Worm (Caenorhabditis elegans) whole organism, L3 larva: ENCODE measurements around the gene pat-6.

Source experiments
- R02D3.7 ChIP-seq: fragments of 150-350 bp; optimal IDR thresholded peaks from 2 replicates; lab custom pipeline; 2014; ENCODE audit warnings: missing biosample characterization, missing genetic modification characterization
- ZK546.5 ChIP-seq: sonication (generic microtip); optimal IDR thresholded peaks from 2 replicates; lab custom pipeline; 2017; ENCODE audit warnings: missing biosample characterization, missing genetic modification characterization
- ama-1 ChIP-seq: fragments of 150-350 bp; optimal IDR thresholded peaks from 2 replicates; lab custom pipeline; 2018
- ceh-16 ChIP-seq: sonication (generic microtip); optimal IDR thresholded peaks from 2 replicates; lab custom pipeline; 2017; ENCODE audit warnings: missing biosample characterization, missing genetic modification characterization
- ceh-28 ChIP-seq: fragments of 150-350 bp; optimal IDR thresholded peaks from 2 replicates; lab custom pipeline; 2014; ENCODE audit warnings: missing biosample characterization, missing genetic modification reagents, missing genetic modification characterization
- ceh-82 ChIP-seq: fragments of 150-350 bp; optimal IDR thresholded peaks from 2 replicates; lab custom pipeline; 2014; ENCODE audit warnings: missing biosample characterization, missing genetic modification characterization
- ceh-9 ChIP-seq: sonication (generic microtip); optimal IDR thresholded peaks from 2 replicates; lab custom pipeline; 2018; ENCODE audit warnings: missing biosample characterization, missing genetic modification characterization
- daf-12 ChIP-seq: fragments of 150-350 bp; optimal IDR thresholded peaks from 2 replicates; lab custom pipeline; 2014; ENCODE audit warnings: missing biosample characterization, missing genetic modification reagents, missing genetic modification characterization
- egl-27 ChIP-seq: sonication (generic microtip); optimal IDR thresholded peaks from 4 replicates; lab custom pipeline; 2017; ENCODE audit warnings: missing biosample characterization, missing genetic modification reagents, missing genetic modification characterization
- egl-5 ChIP-seq: fragments of 150-350 bp; optimal IDR thresholded peaks from 2 replicates; lab custom pipeline; 2017; ENCODE audit warnings: missing biosample characterization, missing genetic modification reagents, missing genetic modification characterization, inconsistent platforms
- elt-1 ChIP-seq: fragments of 150-350 bp; optimal IDR thresholded peaks from 2 replicates; lab custom pipeline; 2014; ENCODE audit warnings: missing biosample characterization, missing genetic modification characterization
- elt-2 ChIP-seq: sonication (generic microtip); optimal IDR thresholded peaks from 2 replicates; lab custom pipeline; 2016; ENCODE audit warnings: missing genetic modification reagents, mild to moderate bottlenecking, missing genetic modification characterization, missing compliant biosample characterization
- elt-3 ChIP-seq, 3 experiments: fragments of 150-350 bp in 1 of 3; sonication (generic microtip) in 2 of 3; optimal IDR thresholded peaks; 2 replicates in 2 of 3; 4 replicates in 1 of 3; lab custom pipeline; 2014 to 2017; ENCODE audit warnings: missing biosample characterization in 3 of 3, missing genetic modification characterization in 3 of 3
- eor-1 ChIP-seq, 2 experiments: fragments of 150-350 bp; optimal IDR thresholded peaks; 2 replicates each; lab custom pipeline; 2014 to 2018; ENCODE audit warnings: missing biosample characterization in 2 of 2, missing genetic modification characterization in 2 of 2
- fkh-10 ChIP-seq: sonication (generic microtip); optimal IDR thresholded peaks from 2 replicates; lab custom pipeline; 2017; ENCODE audit warnings: missing biosample characterization, missing genetic modification reagents, missing genetic modification characterization
- fkh-2 ChIP-seq: fragments of 150-350 bp; optimal IDR thresholded peaks from 2 replicates; lab custom pipeline; 2014; ENCODE audit warnings: missing biosample characterization, missing genetic modification reagents, missing genetic modification characterization
- fos-1 ChIP-seq: fragments of 150-350 bp; optimal IDR thresholded peaks from 2 replicates; lab custom pipeline; 2014; ENCODE audit warnings: missing biosample characterization, missing genetic modification characterization
- hmg-11 ChIP-seq: sonication (generic microtip); optimal IDR thresholded peaks from 2 replicates; lab custom pipeline; 2016; ENCODE audit warnings: missing genetic modification characterization, missing compliant biosample characterization
- jun-1 ChIP-seq: fragments of 150-350 bp; optimal IDR thresholded peaks from 2 replicates; lab custom pipeline; 2014; ENCODE audit warnings: missing biosample characterization, missing genetic modification reagents, missing genetic modification characterization
- lin-15B ChIP-seq: fragments of 150-350 bp; optimal IDR thresholded peaks from 2 replicates; lab custom pipeline; 2014; ENCODE audit warnings: missing biosample characterization, missing genetic modification characterization
- lin-39 ChIP-seq: fragments of 150-350 bp; optimal IDR thresholded peaks from 2 replicates; lab custom pipeline; 2018; ENCODE audit warnings: missing biosample characterization, missing genetic modification reagents, missing genetic modification characterization
- mdl-1 ChIP-seq: fragments of 150-350 bp; optimal IDR thresholded peaks from 2 replicates; lab custom pipeline; 2014; ENCODE audit warnings: missing biosample characterization, missing genetic modification characterization
- nfya-1 ChIP-seq: sonication (generic microtip); optimal IDR thresholded peaks from 2 replicates; lab custom pipeline; 2017; ENCODE audit warnings: missing genetic modification characterization, mild to moderate bottlenecking, missing compliant biosample characterization, antibody characterized with exemption, moderate library complexity; ENCODE audit not compliant: insufficient read depth
- nhr-12 ChIP-seq: fragments of 150-350 bp; optimal IDR thresholded peaks from 2 replicates; lab custom pipeline; 2014; ENCODE audit warnings: missing biosample characterization, missing genetic modification characterization
- nhr-23 ChIP-seq: fragments of 150-350 bp; optimal IDR thresholded peaks from 2 replicates; lab custom pipeline; 2014; ENCODE audit warnings: missing biosample characterization, missing genetic modification reagents, missing genetic modification characterization
- nhr-237 ChIP-seq: fragments of 150-350 bp; optimal IDR thresholded peaks from 2 replicates; lab custom pipeline; 2014; ENCODE audit warnings: missing biosample characterization, missing genetic modification characterization
- nhr-25 ChIP-seq: sonication (generic microtip); optimal IDR thresholded peaks from 2 replicates; lab custom pipeline; 2017; ENCODE audit warnings: missing biosample characterization, missing genetic modification characterization
- nhr-28 ChIP-seq: fragments of 150-350 bp; optimal IDR thresholded peaks from 2 replicates; lab custom pipeline; 2014; ENCODE audit warnings: missing biosample characterization, missing genetic modification characterization
- nhr-43 ChIP-seq: sonication (generic microtip); optimal IDR thresholded peaks from 2 replicates; lab custom pipeline; 2016; ENCODE audit warnings: mild to moderate bottlenecking, missing genetic modification characterization, missing compliant biosample characterization; ENCODE audit not compliant: poor library complexity, severe bottlenecking
- nhr-67 ChIP-seq: fragments of 150-350 bp; optimal IDR thresholded peaks from 2 replicates; lab custom pipeline; 2014; ENCODE audit warnings: missing biosample characterization, missing genetic modification characterization
- nhr-76 ChIP-seq: fragments of 150-350 bp; sonication (generic microtip); optimal IDR thresholded peaks from 5 replicates; lab custom pipeline; 2014; ENCODE audit warnings: missing biosample characterization, missing genetic modification characterization
- nhr-77 ChIP-seq: fragments of 150-350 bp; optimal IDR thresholded peaks from 2 replicates; lab custom pipeline; 2014; ENCODE audit warnings: missing biosample characterization, missing genetic modification characterization
- pha-4 ChIP-seq: fragments of 150-350 bp; optimal IDR thresholded peaks from 2 replicates; lab custom pipeline; 2014; ENCODE audit warnings: missing biosample characterization, missing genetic modification reagents, missing genetic modification characterization
- pqm-1 ChIP-seq: fragments of 150-350 bp; optimal IDR thresholded peaks from 2 replicates; lab custom pipeline; 2017; ENCODE audit warnings: missing biosample characterization, missing genetic modification characterization, inconsistent platforms
- skn-1 ChIP-seq: fragments of 150-350 bp; optimal IDR thresholded peaks from 2 replicates; lab custom pipeline; 2014; ENCODE audit warnings: missing biosample characterization, missing genetic modification characterization
- snpc-4 ChIP-seq: fragments of 150-350 bp; optimal IDR thresholded peaks from 2 replicates; lab custom pipeline; 2014; ENCODE audit warnings: missing biosample characterization, missing genetic modification characterization
- unc-62 ChIP-seq: fragments of 150-350 bp; sonication (generic microtip); optimal IDR thresholded peaks from 4 replicates; lab custom pipeline; 2014; ENCODE audit warnings: missing biosample characterization, missing genetic modification reagents, missing genetic modification characterization
- zag-1 ChIP-seq: fragments of 150-350 bp; optimal IDR thresholded peaks from 2 replicates; lab custom pipeline; 2014; ENCODE audit warnings: missing biosample characterization, missing genetic modification characterization
- ztf-11 ChIP-seq: fragments of 150-350 bp; optimal IDR thresholded peaks from 2 replicates; lab custom pipeline; 2014; ENCODE audit warnings: missing biosample characterization, missing genetic modification characterization

Gene pat-6

DNA sequence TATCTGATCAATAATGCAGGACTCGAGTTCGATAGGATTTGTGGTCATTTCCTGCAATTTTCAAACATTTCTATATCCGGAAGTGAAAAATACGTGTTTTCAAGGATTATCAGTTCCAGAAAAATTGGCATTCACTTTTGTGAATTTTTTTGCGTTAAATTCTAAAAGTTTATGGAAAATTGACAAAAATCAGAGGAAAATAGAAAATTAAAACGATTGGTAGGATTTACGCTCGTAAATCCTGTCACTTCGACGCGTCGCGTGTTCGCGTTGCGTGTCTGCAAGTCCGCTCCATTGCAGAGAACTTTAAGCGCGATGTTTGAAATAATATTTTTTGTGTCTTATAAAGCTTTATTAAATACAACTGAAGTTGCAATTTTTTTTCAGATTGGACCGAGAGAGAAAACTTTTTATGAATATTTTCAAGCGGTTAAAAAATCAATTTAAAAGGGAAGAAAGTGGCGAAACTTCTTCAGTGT is 8.6 kb downstream of the pat-6 start, which contains the start of gene rcat-1:
Gene rcat-1 (minus strand): TSS at position 51 of the 479 bp plus-strand sequence.
- TF ChIP-seq ceh-82 (tag; lab: Kevin White, UChicago) (peak; percentile 48), nhr-23 (tag; lab: Kevin White, UChicago) (peak; percentile 82), nfya-1 (tag; lab: Kevin White, UChicago) (peak; percentile 91), nhr-76 (no peak), nhr-25 (peak; percentile 77), egl-5 (tag; lab: Kevin White, UChicago) (peak; percentile 76), ceh-28 (tag; lab: Kevin White, UChicago) (peak; percentile 59), lin-15B (tag; lab: Kevin White, UChicago) (peak; percentile 98), fkh-10 (GFP tag; lab: Kevin White, UChicago) (peak; percentile 43), nhr-237 (tag; lab: Kevin White, UChicago) (no peak), pqm-1 (tag; lab: Kevin White, UChicago) (peak; percentile 3), skn-1 (peak; percentile 70), ceh-9 (tag; lab: Kevin White, UChicago) (no peak), ama-1 (lab: Kevin White, UChicago) (peak; percentile 55), nhr-77 (tag; lab: Kevin White, UChicago) (peak; percentile 1), snpc-4 (peak; percentile 67), lin-39 (tag; lab: Kevin White, UChicago) (peak; percentile 88), jun-1 (tag; lab: Kevin White, UChicago) (peak; percentile 40), elt-2 (tag; lab: Kevin White, UChicago) (peak; percentile 31), nhr-12 (tag; lab: Kevin White, UChicago) (no peak), R02D3.7 (peak; percentile 100), hmg-11 (tag; lab: Kevin White, UChicago) (peak; percentile 54), ZK546.5 (no peak)

DNA sequence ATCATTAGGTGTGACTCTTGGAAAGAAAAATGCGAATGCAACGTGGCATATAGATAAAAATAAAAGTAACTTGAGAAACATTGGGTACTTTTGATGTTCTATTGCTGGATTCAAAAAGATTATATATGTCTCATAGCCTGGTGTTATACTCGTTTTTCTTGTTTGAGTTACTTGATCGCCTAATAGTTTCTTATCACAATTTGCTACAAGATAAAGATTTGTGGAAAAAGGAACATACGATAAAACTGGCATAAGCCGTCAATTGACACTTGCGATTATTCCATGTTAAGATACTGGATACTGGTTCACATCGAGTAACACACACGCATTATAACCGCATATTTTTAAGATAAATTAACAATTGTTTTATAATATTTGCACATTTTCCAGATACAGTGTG is 11.6 kb downstream of the pat-6 start, which contains the start of gene grl-19:
Gene grl-19 (minus strand): TSS at position 101 of the 400 bp plus-strand sequence.
- TF ChIP-seq ceh-82 (tag; lab: Kevin White, UChicago) (no peak), nhr-12 (tag; lab: Kevin White, UChicago) (no peak), jun-1 (tag; lab: Kevin White, UChicago) (no peak), pqm-1 (tag; lab: Kevin White, UChicago) (no peak), ceh-16 (no peak), nhr-67 (tag; lab: Kevin White, UChicago) (no peak), nfya-1 (tag; lab: Kevin White, UChicago) (no peak), mdl-1 (tag; lab: Kevin White, UChicago) (no peak), elt-2 (tag; lab: Kevin White, UChicago) (no peak), eor-1 (tag; optimal IDR thresholded peaks at IDR 0.05; lab: Kevin White, UChicago) (no peak), lin-15B (tag; lab: Kevin White, UChicago) (no peak), nhr-25 (no peak), ceh-9 (tag; lab: Kevin White, UChicago) (no peak), snpc-4 (no peak), skn-1 (no peak), egl-27 (tag; lab: Kevin White, UChicago) (no peak), R02D3.7 (no peak), nhr-23 (tag; lab: Kevin White, UChicago) (no peak), fkh-2 (tag; lab: Kevin White, UChicago) (no peak)
- TF ChIP-seq, all 47 proteins: peak for 0

DNA sequence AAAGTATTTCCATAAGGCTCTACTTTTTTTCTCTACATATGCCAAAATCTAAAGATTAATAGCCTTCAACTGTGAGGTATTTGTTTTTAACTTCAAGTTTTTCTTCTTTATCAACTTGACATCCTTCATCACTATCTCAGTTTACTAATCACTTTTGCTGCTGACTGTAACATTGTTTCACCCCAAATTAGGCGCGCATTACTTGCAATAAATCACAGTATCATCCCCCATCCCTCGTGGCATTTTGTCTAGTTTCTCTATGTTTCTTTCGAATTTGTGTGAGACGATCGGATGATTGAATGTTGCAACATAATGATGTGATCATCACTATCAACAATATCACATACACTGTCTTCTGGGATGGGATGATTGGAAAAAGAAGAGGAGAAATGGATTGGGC is 16.5 kb downstream of the pat-6 start:
- no peak for TF ChIP-seq ceh-28 (tag; lab: Kevin White, UChicago)
- no peak for TF ChIP-seq ztf-11
- no peak for TF ChIP-seq unc-62 (GFP tag; lab: Kevin White, UChicago)
- no peak for TF ChIP-seq nhr-28 (tag; lab: Kevin White, UChicago)
- TF ChIP-seq eor-1 (tag; optimal IDR thresholded peaks at IDR 0.05; lab: Kevin White, UChicago) = no peak
- TF ChIP-seq skn-1 = no peak
- TF ChIP-seq nhr-25 = peak; percentile 87
- TF ChIP-seq ceh-9 (tag; lab: Kevin White, UChicago) = no peak
- TF ChIP-seq nhr-237 (tag; lab: Kevin White, UChicago) = no peak
- no peak for TF ChIP-seq zag-1 (tag; lab: Kevin White, UChicago)
- TF ChIP-seq daf-12 (tag; lab: Kevin White, UChicago) = no peak
- no peak for TF ChIP-seq lin-15B (tag; lab: Kevin White, UChicago)
- no peak for TF ChIP-seq elt-2 (tag; lab: Kevin White, UChicago)
- TF ChIP-seq fos-1 (tag; lab: Kevin White, UChicago) = no peak
- peak in 2 of 3 experiments; percentile 61 to 65 for TF ChIP-seq elt-3 (tag; optimal IDR thresholded peaks at IDR 0.05; lab: Kevin White, UChicago)
- TF ChIP-seq elt-1 (tag; lab: Kevin White, UChicago) = no peak
- peak; percentile 69 for TF ChIP-seq nhr-43 (tag; lab: Kevin White, UChicago)
- TF ChIP-seq jun-1 (tag; lab: Kevin White, UChicago) = no peak
- no peak for TF ChIP-seq nhr-77 (tag; lab: Kevin White, UChicago)
- no peak for TF ChIP-seq nhr-67 (tag; lab: Kevin White, UChicago)
- TF ChIP-seq ama-1 (lab: Kevin White, UChicago) = no peak
- peak; percentile 78 for TF ChIP-seq nhr-23 (tag; lab: Kevin White, UChicago)
- TF ChIP-seq ZK546.5 = no peak
- no peak for TF ChIP-seq pha-4 (tag; lab: Kevin White, UChicago)
- no peak for TF ChIP-seq ceh-82 (tag; lab: Kevin White, UChicago)
- TF ChIP-seq hmg-11 (tag; lab: Kevin White, UChicago) = no peak
- TF ChIP-seq mdl-1 (tag; lab: Kevin White, UChicago) = peak; percentile 88
- TF ChIP-seq egl-27 (tag; lab: Kevin White, UChicago) = no peak
